Fruit fly (Drosophila melanogaster) whole organism, pupa: ENCODE results near the gene br.

Experiments
- CG10348 ChIP-seq: fragments of 200-800 bp; sonication (Bioruptor generic); IDR thresholded peaks from 2 replicates; pipeline ENCODE4 v1.3.6; 2022; ENCODE audit warnings: missing biosample characterization, missing genetic modification characterization
- CG13204 ChIP-seq: fragments of 200-800 bp; sonication (Bioruptor generic); optimal IDR thresholded peaks from 2 replicates; lab custom pipeline; 2018; ENCODE audit warnings: missing biosample characterization, mild to moderate bottlenecking, missing genetic modification characterization, moderate library complexity
- CG14655 ChIP-seq: fragments of 200-800 bp; sonication (Bioruptor generic); optimal IDR thresholded peaks from 3 replicates; lab custom pipeline; 2017; ENCODE audit warnings: mild to moderate bottlenecking, missing biosample characterization, missing genetic modification reagents, missing genetic modification characterization
- CG4496 ChIP-seq: fragments of 200-800 bp; sonication (Bioruptor generic); IDR thresholded peaks from 3 replicates; pipeline ENCODE4 v1.3.6; 2022; ENCODE audit warnings: missing biosample characterization, missing genetic modification characterization
- CG8159 ChIP-seq: fragments of 200-800 bp; sonication (Bioruptor generic); optimal IDR thresholded peaks from 3 replicates; lab custom pipeline; 2018; ENCODE audit warnings: missing biosample characterization, mild to moderate bottlenecking, missing genetic modification characterization, moderate library complexity
- CG8301 ChIP-seq: fragments of 200-800 bp; sonication (Bioruptor generic); optimal IDR thresholded peaks from 2 replicates; lab custom pipeline; 2018; ENCODE audit warnings: missing biosample characterization, mild to moderate bottlenecking, missing genetic modification characterization
- Ets98B ChIP-seq: fragments of 200-800 bp; sonication (Bioruptor generic); IDR thresholded peaks from 2 replicates; pipeline ENCODE4 v1.3.6; 2022; ENCODE audit warnings: missing biosample characterization, missing genetic modification characterization
- Pif1A ChIP-seq: fragments of 200-800 bp; sonication (Bioruptor generic); optimal IDR thresholded peaks from 3 replicates; lab custom pipeline; 2016; ENCODE audit warnings: missing biosample characterization, missing genetic modification characterization

DNA sequence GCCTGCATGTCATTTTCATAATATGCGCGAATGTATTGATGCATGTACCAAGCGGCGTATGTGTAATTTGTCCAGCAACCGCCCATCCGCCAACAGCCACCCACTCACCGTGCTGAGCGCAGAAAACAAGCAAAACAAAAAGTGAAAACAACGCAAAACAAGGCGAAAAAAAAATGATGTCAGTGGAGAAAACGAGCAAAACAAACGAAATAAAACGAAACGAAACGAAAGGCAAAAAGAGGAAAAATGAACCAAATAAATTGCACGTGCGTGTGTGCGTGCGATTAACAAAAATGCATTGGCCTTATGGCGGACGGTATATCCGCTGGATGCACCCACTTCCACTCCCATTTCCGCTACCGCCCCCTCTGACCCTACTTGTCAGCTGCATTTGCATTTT lies 4.6 kb upstream of the br start:
- TF ChIP-seq CG4496 (GFP tag; lab: Robert Waterston, UW): 0 out of 3 replicates have a peak, but pooled peaks have one; percentile 38
- peak; percentile 29 for TF ChIP-seq Pif1A (GFP tag; lab: Kevin White, UChicago)
- TF ChIP-seq CG14655: no peak
- peak; percentile 31 for TF ChIP-seq CG8159
- TF ChIP-seq Ets98B (GFP tag; lab: Robert Waterston, UW): no peak
- TF ChIP-seq CG10348 (GFP tag; lab: Robert Waterston, UW): no peak
- no peak for TF ChIP-seq CG8301 (tag; lab: Kevin White, UChicago)
- no peak for TF ChIP-seq CG13204 (GFP tag; lab: Kevin White, UChicago)
